Worm (Caenorhabditis elegans) whole organism, L3 larva: Measurements from ENCODE around the gene C08B6.2.

Experiments
- ceh-16 ChIP-seq: sonication (generic microtip); optimal IDR thresholded peaks from 2 replicates; lab custom pipeline; 2017; ENCODE audit warnings: missing biosample characterization, missing genetic modification characterization
- fkh-10 ChIP-seq: sonication (generic microtip); optimal IDR thresholded peaks from 2 replicates; lab custom pipeline; 2017; ENCODE audit warnings: missing biosample characterization, missing genetic modification reagents, missing genetic modification characterization
- fkh-2 ChIP-seq: fragments of 150-350 bp; optimal IDR thresholded peaks from 2 replicates; lab custom pipeline; 2014; ENCODE audit warnings: missing biosample characterization, missing genetic modification reagents, missing genetic modification characterization
- hmg-11 ChIP-seq: sonication (generic microtip); optimal IDR thresholded peaks from 2 replicates; lab custom pipeline; 2016; ENCODE audit warnings: missing genetic modification characterization, missing compliant biosample characterization
- nhr-43 ChIP-seq: sonication (generic microtip); optimal IDR thresholded peaks from 2 replicates; lab custom pipeline; 2016; ENCODE audit warnings: mild to moderate bottlenecking, missing genetic modification characterization, missing compliant biosample characterization; ENCODE audit not compliant: poor library complexity, severe bottlenecking
- nhr-77 ChIP-seq: fragments of 150-350 bp; optimal IDR thresholded peaks from 2 replicates; lab custom pipeline; 2014; ENCODE audit warnings: missing biosample characterization, missing genetic modification characterization
- pha-4 ChIP-seq: fragments of 150-350 bp; optimal IDR thresholded peaks from 2 replicates; lab custom pipeline; 2014; ENCODE audit warnings: missing biosample characterization, missing genetic modification reagents, missing genetic modification characterization
- skn-1 ChIP-seq: fragments of 150-350 bp; optimal IDR thresholded peaks from 2 replicates; lab custom pipeline; 2014; ENCODE audit warnings: missing biosample characterization, missing genetic modification characterization
- tbx-2 ChIP-seq: sonication (generic microtip); optimal IDR thresholded peaks from 2 replicates; lab custom pipeline; 2016; ENCODE audit warnings: mild to moderate bottlenecking, missing genetic modification characterization, missing compliant biosample characterization
- ztf-11 ChIP-seq: fragments of 150-350 bp; optimal IDR thresholded peaks from 2 replicates; lab custom pipeline; 2014; ENCODE audit warnings: missing biosample characterization, missing genetic modification characterization

ce11 chrV:10103811-10104210 is 1.7 kb upstream of the C08B6.2 start:
- no peak for TF ChIP-seq nhr-43 (tag; lab: Kevin White, UChicago)
- no peak for TF ChIP-seq fkh-10 (GFP tag; lab: Kevin White, UChicago)
- no peak for TF ChIP-seq hmg-11 (tag; lab: Kevin White, UChicago)
- no peak for TF ChIP-seq skn-1 (tag; lab: Kevin White, UChicago)
- TF ChIP-seq fkh-2 (tag; lab: Kevin White, UChicago), result no peak
- TF ChIP-seq ztf-11 (tag; lab: Kevin White, UChicago), result no peak
- TF ChIP-seq ceh-16 (tag; lab: Kevin White, UChicago), result no peak
- no peak for TF ChIP-seq nhr-77 (tag; lab: Kevin White, UChicago)
- no peak for TF ChIP-seq tbx-2 (tag; lab: Kevin White, UChicago)
- TF ChIP-seq pha-4 (tag; lab: Kevin White, UChicago), result no peak
